Worm (Caenorhabditis elegans) whole organism, mixed stage, embryonic: Measurements from ENCODE around the gene C34B4.4.
A peak's percentile ranks its signal among the peaks of the same experiment; 100 is the strongest.

Experiments used
- M03D4.4 ChIP-seq: sonication (generic microtip); optimal IDR thresholded peaks from 2 replicates; lab custom pipeline; 2017; ENCODE audit warnings: mild to moderate bottlenecking, missing genetic modification characterization, missing compliant biosample characterization
- bed-3 ChIP-seq: fragments of 200-800 bp; sonication (Bioruptor generic); optimal IDR thresholded peaks from 3 replicates; lab custom pipeline; 2018; ENCODE audit warnings: mild to moderate bottlenecking, missing genetic modification characterization, moderate library complexity, missing compliant biosample characterization
- blmp-1 ChIP-seq: fragments of 150-350 bp; optimal IDR thresholded peaks from 2 replicates; lab custom pipeline; 2014; ENCODE audit warnings: missing biosample characterization, missing genetic modification characterization
- ceh-39 ChIP-seq: fragments of 150-350 bp; optimal IDR thresholded peaks from 2 replicates; lab custom pipeline; 2014; ENCODE audit warnings: missing biosample characterization, missing genetic modification characterization
- ceh-43 ChIP-seq: fragments of 200-800 bp; sonication (Bioruptor generic); optimal IDR thresholded peaks from 2 replicates; lab custom pipeline; 2018; ENCODE audit warnings: mild to moderate bottlenecking, missing genetic modification characterization, moderate library complexity, missing compliant biosample characterization
- ceh-83 ChIP-seq: fragments of 200-800 bp; sonication (Bioruptor generic); optimal IDR thresholded peaks from 2 replicates; lab custom pipeline; 2018; ENCODE audit warnings: mild to moderate bottlenecking, missing genetic modification characterization, missing compliant biosample characterization
- ces-1 ChIP-seq: fragments of 150-350 bp; optimal IDR thresholded peaks from 2 replicates; lab custom pipeline; 2014; ENCODE audit warnings: missing biosample characterization, missing genetic modification reagents, missing genetic modification characterization
- cnd-1 ChIP-seq: fragments of 200-800 bp; sonication (Bioruptor generic); optimal IDR thresholded peaks from 2 replicates; lab custom pipeline; 2018; ENCODE audit warnings: mild to moderate bottlenecking, missing genetic modification characterization, missing compliant biosample characterization
- drap-1 ChIP-seq: fragments of 200-800 bp; sonication (Bioruptor generic); optimal IDR thresholded peaks from 3 replicates; lab custom pipeline; 2018; ENCODE audit warnings: mild to moderate bottlenecking, missing genetic modification characterization, missing compliant biosample characterization
- elt-1 ChIP-seq: sonication (generic microtip); optimal IDR thresholded peaks from 2 replicates; lab custom pipeline; 2017; ENCODE audit warnings: missing genetic modification characterization, mild to moderate bottlenecking, missing compliant biosample characterization, antibody characterized with exemption, moderate library complexity, borderline replicate concordance; ENCODE audit not compliant: insufficient read depth
- elt-3 ChIP-seq: fragments of 150-350 bp; optimal IDR thresholded peaks from 2 replicates; lab custom pipeline; 2014; ENCODE audit warnings: missing biosample characterization, missing genetic modification characterization
- flh-1 ChIP-seq: fragments of 200-800 bp; sonication (Bioruptor generic); optimal IDR thresholded peaks from 2 replicates; lab custom pipeline; 2018; ENCODE audit warnings: mild to moderate bottlenecking, missing genetic modification characterization, moderate library complexity, missing compliant biosample characterization
- ham-2 ChIP-seq: fragments of 200-800 bp; sonication (Bioruptor generic); optimal IDR thresholded peaks from 2 replicates; lab custom pipeline; 2018; ENCODE audit warnings: mild to moderate bottlenecking, missing genetic modification characterization, missing compliant biosample characterization
- hlh-1 ChIP-seq: fragments of 150-350 bp; optimal IDR thresholded peaks from 2 replicates; lab custom pipeline; 2014; ENCODE audit warnings: missing biosample characterization, missing genetic modification reagents, missing genetic modification characterization
- lin-13 ChIP-seq: fragments of 150-350 bp; optimal IDR thresholded peaks from 2 replicates; lab custom pipeline; 2014; ENCODE audit warnings: missing biosample characterization, missing genetic modification characterization
- lsy-2 ChIP-seq: fragments of 150-350 bp; optimal IDR thresholded peaks from 2 replicates; lab custom pipeline; 2014; ENCODE audit warnings: missing biosample characterization, missing genetic modification characterization
- mab-5 ChIP-seq: fragments of 150-350 bp; optimal IDR thresholded peaks from 2 replicates; lab custom pipeline; 2014; ENCODE audit warnings: missing biosample characterization, missing genetic modification characterization
- mep-1 ChIP-seq: fragments of 150-350 bp; optimal IDR thresholded peaks from 2 replicates; lab custom pipeline; 2017; ENCODE audit warnings: missing biosample characterization, missing genetic modification reagents, missing genetic modification characterization, inconsistent platforms
- mls-2 ChIP-seq: sonication (generic microtip); optimal IDR thresholded peaks from 2 replicates; lab custom pipeline; 2016; ENCODE audit warnings: mild to moderate bottlenecking, missing genetic modification characterization, moderate library complexity, missing compliant biosample characterization
- nhr-12 ChIP-seq: fragments of 150-350 bp; optimal IDR thresholded peaks from 2 replicates; lab custom pipeline; 2014; ENCODE audit warnings: missing biosample characterization, missing genetic modification characterization
- nhr-2 ChIP-seq: fragments of 150-350 bp; optimal IDR thresholded peaks from 2 replicates; lab custom pipeline; 2014; ENCODE audit warnings: missing biosample characterization, missing genetic modification characterization
- nhr-237 ChIP-seq: fragments of 150-350 bp; optimal IDR thresholded peaks from 2 replicates; lab custom pipeline; 2014; ENCODE audit warnings: missing biosample characterization, missing genetic modification characterization
- nhr-28 ChIP-seq: fragments of 150-350 bp; optimal IDR thresholded peaks from 2 replicates; lab custom pipeline; 2014; ENCODE audit warnings: missing biosample characterization, missing genetic modification characterization
- pha-4 ChIP-seq: fragments of 150-350 bp; optimal IDR thresholded peaks from 2 replicates; lab custom pipeline; 2018; ENCODE audit warnings: missing biosample characterization, missing genetic modification reagents, missing genetic modification characterization
- sem-2 ChIP-seq: fragments of 200-800 bp; sonication (Bioruptor generic); optimal IDR thresholded peaks from 2 replicates; lab custom pipeline; 2018; ENCODE audit warnings: mild to moderate bottlenecking, missing genetic modification characterization, missing compliant biosample characterization
- snpc-4 ChIP-seq: fragments of 150-350 bp; optimal IDR thresholded peaks from 2 replicates; lab custom pipeline; 2014; ENCODE audit warnings: missing biosample characterization, missing genetic modification characterization
- sptf-1 ChIP-seq: sonication (generic microtip); optimal IDR thresholded peaks from 2 replicates; lab custom pipeline; 2017; ENCODE audit warnings: mild to moderate bottlenecking, missing genetic modification characterization, moderate library complexity, missing compliant biosample characterization
- tbx-8 ChIP-seq: fragments of 200-800 bp; sonication (Bioruptor generic); optimal IDR thresholded peaks from 2 replicates; lab custom pipeline; 2018; ENCODE audit warnings: mild to moderate bottlenecking, missing genetic modification characterization, moderate library complexity, missing compliant biosample characterization
- unc-120 ChIP-seq: sonication (generic microtip); optimal IDR thresholded peaks from 2 replicates; lab custom pipeline; 2017; ENCODE audit warnings: missing genetic modification characterization, missing compliant biosample characterization; ENCODE audit not compliant: poor library complexity, severe bottlenecking
- unc-39 ChIP-seq: fragments of 150-350 bp; optimal IDR thresholded peaks from 2 replicates; lab custom pipeline; 2014; ENCODE audit warnings: missing biosample characterization, missing genetic modification characterization
- unc-62 ChIP-seq: fragments of 150-350 bp; optimal IDR thresholded peaks from 2 replicates; lab custom pipeline; 2014; ENCODE audit warnings: missing biosample characterization, missing genetic modification reagents, missing genetic modification characterization
- zip-8 ChIP-seq: fragments of 150-350 bp; optimal IDR thresholded peaks from 2 replicates; lab custom pipeline; 2014; ENCODE audit warnings: missing biosample characterization, missing genetic modification characterization
- ztf-11 ChIP-seq: fragments of 150-350 bp; optimal IDR thresholded peaks from 2 replicates; lab custom pipeline; 2014; ENCODE audit warnings: missing biosample characterization, missing genetic modification characterization

The C34B4.4 gene

ce11 chrV:13075432-13075831 lies 14.8 kb upstream of the C34B4.4 start:
- TF ChIP-seq cnd-1 (tag; lab: Kevin White, UChicago) (no peak), nhr-28 (no peak), sem-2 (GFP tag; lab: Kevin White, UChicago) (no peak), lin-13 (tag; lab: Kevin White, UChicago) (no peak), flh-1 (GFP tag; lab: Kevin White, UChicago) (no peak), ceh-43 (GFP tag; lab: Kevin White, UChicago) (no peak), bed-3 (GFP tag; lab: Kevin White, UChicago) (no peak), mab-5 (tag; lab: Kevin White, UChicago) (no peak), elt-3 (tag; lab: Kevin White, UChicago) (no peak), mls-2 (tag; lab: Kevin White, UChicago) (no peak), zip-8 (tag; lab: Kevin White, UChicago) (no peak), nhr-2 (tag; lab: Kevin White, UChicago) (no peak), nhr-12 (tag; lab: Kevin White, UChicago) (no peak), hlh-1 (tag; lab: Kevin White, UChicago) (no peak), sptf-1 (no peak), unc-39 (tag; lab: Kevin White, UChicago) (no peak), nhr-237 (no peak), mep-1 (tag; lab: Kevin White, UChicago) (no peak)

- TF ChIP-seq unc-62 (GFP tag; lab: Kevin White, UChicago) (peak; percentile 8), M03D4.4 (no peak), cnd-1 (tag; lab: Kevin White, UChicago) (no peak), elt-3 (tag; lab: Kevin White, UChicago) (no peak), flh-1 (GFP tag; lab: Kevin White, UChicago) (no peak), sem-2 (GFP tag; lab: Kevin White, UChicago) (no peak)
These were observed 8.9 kb upstream of the C34B4.4 start for ce11 chrV:13081197-13081747.

ce11 chrV:13082442-13083126 lies 7.6 kb upstream of the C34B4.4 start, which contains the start of gene C34B4.2:
Gene C34B4.2 (plus strand): TSS chrV:13083055.
- peak; percentile 49 for TF ChIP-seq hlh-1 (tag; lab: Kevin White, UChicago)
- no peak for TF ChIP-seq unc-39 (tag; lab: Kevin White, UChicago)
- peak; percentile 43 for TF ChIP-seq zip-8 (tag; lab: Kevin White, UChicago)
- no peak for TF ChIP-seq drap-1 (GFP tag; lab: Kevin White, UChicago)
- no peak for TF ChIP-seq ham-2 (GFP tag; lab: Kevin White, UChicago)
- TF ChIP-seq pha-4 (tag; lab: Kevin White, UChicago) = peak; percentile 38
- TF ChIP-seq ztf-11 = no peak
- peak; percentile 14 for TF ChIP-seq unc-120 (tag; lab: Kevin White, UChicago)
- TF ChIP-seq elt-1 = no peak
- TF ChIP-seq bed-3 (GFP tag; lab: Kevin White, UChicago) = no peak
- no peak for TF ChIP-seq flh-1 (GFP tag; lab: Kevin White, UChicago)
- no peak for TF ChIP-seq M03D4.4
- TF ChIP-seq sptf-1 = no peak
- TF ChIP-seq unc-62 (GFP tag; lab: Kevin White, UChicago) = no peak
- TF ChIP-seq tbx-8 (GFP tag; lab: Kevin White, UChicago) = no peak
- no peak for TF ChIP-seq lin-13 (tag; lab: Kevin White, UChicago)
- no peak for TF ChIP-seq ceh-83
- TF ChIP-seq mab-5 (tag; lab: Kevin White, UChicago) = no peak
- no peak for TF ChIP-seq ceh-43 (GFP tag; lab: Kevin White, UChicago)
- no peak for TF ChIP-seq ceh-39 (tag; lab: Kevin White, UChicago)
- no peak for TF ChIP-seq lsy-2 (tag; lab: Kevin White, UChicago)
- no peak for TF ChIP-seq cnd-1 (tag; lab: Kevin White, UChicago)
- TF ChIP-seq ces-1 (GFP tag; lab: Kevin White, UChicago) = peak; percentile 12
- no peak for TF ChIP-seq blmp-1 (tag; lab: Kevin White, UChicago)
- no peak for TF ChIP-seq sem-2 (GFP tag; lab: Kevin White, UChicago)
- no peak for TF ChIP-seq snpc-4
- no peak for TF ChIP-seq mep-1 (tag; lab: Kevin White, UChicago)
- TF ChIP-seq nhr-2 (tag; lab: Kevin White, UChicago) = no peak
- TF ChIP-seq nhr-237 = peak; percentile 44
- TF ChIP-seq, all 35 proteins: peak for 6
